Worm (Caenorhabditis elegans) whole organism, late embryonic: Measurements from ENCODE around the gene C18D11.3.
A peak's percentile ranks its signal among the peaks of the same experiment; 100 is the strongest.
"Not testable (repeated sequence)": the region's sequence is repeated elsewhere in the genome, so short reads cannot be mapped to it uniquely, and the experiment has no call there.

ENCODE experiments used
- C08G9.2 ChIP-seq: sonication (generic microtip); optimal IDR thresholded peaks from 2 replicates; lab custom pipeline; 2016; ENCODE audit warnings: mild to moderate bottlenecking, missing genetic modification characterization, moderate library complexity, missing compliant biosample characterization
- C38D4.7 ChIP-seq: fragments of 200-800 bp; sonication (Bioruptor generic); optimal IDR thresholded peaks from 2 replicates; lab custom pipeline; 2018; ENCODE audit warnings: mild to moderate bottlenecking, missing genetic modification characterization, moderate library complexity, missing compliant biosample characterization
- Y22D7AL.16 ChIP-seq: sonication (generic microtip); optimal IDR thresholded peaks from 2 replicates; lab custom pipeline; 2016; ENCODE audit warnings: missing genetic modification characterization, missing compliant biosample characterization
- ceh-19 ChIP-seq: fragments of 200-800 bp; sonication (Bioruptor generic); optimal IDR thresholded peaks from 2 replicates; lab custom pipeline; 2018; ENCODE audit warnings: mild to moderate bottlenecking, missing genetic modification characterization, missing compliant biosample characterization
- ceh-24 ChIP-seq: sonication (generic microtip); optimal IDR thresholded peaks from 2 replicates; lab custom pipeline; 2016; ENCODE audit warnings: mild to moderate bottlenecking, missing genetic modification characterization, missing compliant biosample characterization
- ceh-34 ChIP-seq: sonication (generic microtip); optimal IDR thresholded peaks from 2 replicates; lab custom pipeline; 2016; ENCODE audit warnings: mild to moderate bottlenecking, missing genetic modification characterization, missing compliant biosample characterization
- che-1 ChIP-seq: sonication (generic microtip); optimal IDR thresholded peaks from 2 replicates; lab custom pipeline; 2016; ENCODE audit warnings: mild to moderate bottlenecking, missing genetic modification characterization, missing compliant biosample characterization
- dmd-4 ChIP-seq: sonication (generic microtip); optimal IDR thresholded peaks from 2 replicates; lab custom pipeline; 2016; ENCODE audit warnings: borderline replicate concordance, missing genetic modification characterization, missing compliant biosample characterization
- elt-2 ChIP-seq: sonication (generic microtip); optimal IDR thresholded peaks from 2 replicates; lab custom pipeline; 2016; ENCODE audit warnings: missing genetic modification reagents, missing genetic modification characterization, missing compliant biosample characterization
- elt-4 ChIP-seq: sonication (generic microtip); optimal IDR thresholded peaks from 2 replicates; lab custom pipeline; 2016; ENCODE audit warnings: missing genetic modification characterization, missing compliant biosample characterization
- fkh-10 ChIP-seq: fragments of 150-350 bp; optimal IDR thresholded peaks from 2 replicates; lab custom pipeline; 2014; ENCODE audit warnings: missing biosample characterization, missing genetic modification reagents, missing genetic modification characterization
- fkh-6 ChIP-seq: sonication (generic microtip); optimal IDR thresholded peaks from 2 replicates; lab custom pipeline; 2016; ENCODE audit warnings: missing genetic modification characterization, missing compliant biosample characterization
- gmeb-2 ChIP-seq: sonication (generic microtip); optimal IDR thresholded peaks from 2 replicates; lab custom pipeline; 2016; ENCODE audit warnings: missing genetic modification characterization, inconsistent platforms, missing compliant biosample characterization
- hlh-8 ChIP-seq: sonication (generic microtip); optimal IDR thresholded peaks from 2 replicates; lab custom pipeline; 2016; ENCODE audit warnings: missing genotype, missing genetic modification characterization, missing compliant biosample characterization
- lim-6 ChIP-seq: sonication (generic microtip); optimal IDR thresholded peaks from 2 replicates; lab custom pipeline; 2016; ENCODE audit warnings: missing genetic modification characterization, missing compliant biosample characterization
- lin-11 ChIP-seq: fragments of 200-800 bp; sonication (Bioruptor generic); optimal IDR thresholded peaks from 2 replicates; lab custom pipeline; 2018; ENCODE audit warnings: mild to moderate bottlenecking, missing genetic modification characterization, missing compliant biosample characterization
- madf-2 ChIP-seq: sonication (generic microtip); optimal IDR thresholded peaks from 2 replicates; lab custom pipeline; 2017; ENCODE audit warnings: missing genetic modification characterization, missing compliant biosample characterization
- nhr-11 ChIP-seq: fragments of 150-350 bp; optimal IDR thresholded peaks from 2 replicates; lab custom pipeline; 2014; ENCODE audit warnings: missing biosample characterization, missing genetic modification characterization
- npax-4 ChIP-seq: sonication (generic microtip); optimal IDR thresholded peaks from 2 replicates; lab custom pipeline; 2016; ENCODE audit warnings: missing genetic modification characterization, missing compliant biosample characterization
- pha-4 ChIP-seq: fragments of 150-350 bp; optimal IDR thresholded peaks from 2 replicates; lab custom pipeline; 2018; ENCODE audit warnings: missing biosample characterization, missing genetic modification reagents, missing genetic modification characterization
- pqm-1 ChIP-seq: sonication (generic microtip); optimal IDR thresholded peaks from 2 replicates; lab custom pipeline; 2016; ENCODE audit warnings: missing genetic modification characterization, missing compliant biosample characterization
- rnt-1 ChIP-seq: sonication (generic microtip); optimal IDR thresholded peaks from 2 replicates; lab custom pipeline; 2016; ENCODE audit warnings: missing genetic modification characterization, missing compliant biosample characterization
- sox-2 ChIP-seq: fragments of 200-800 bp; sonication (Bioruptor generic); IDR thresholded peaks from 2 replicates; pipeline ENCODE4 v1.3.6; 2022; ENCODE audit warnings: missing genetic modification reagents, missing genetic modification characterization, missing compliant biosample characterization
- sox-4 ChIP-seq: sonication (generic microtip); optimal IDR thresholded peaks from 2 replicates; lab custom pipeline; 2017; ENCODE audit warnings: mild to moderate bottlenecking, missing genetic modification characterization, inconsistent platforms, missing compliant biosample characterization
- tbx-7 ChIP-seq: sonication (generic microtip); optimal IDR thresholded peaks from 2 replicates; lab custom pipeline; 2016; ENCODE audit warnings: missing genotype, missing genetic modification characterization, missing compliant biosample characterization
- ttx-3 ChIP-seq: sonication (generic microtip); optimal IDR thresholded peaks from 2 replicates; lab custom pipeline; 2016; ENCODE audit warnings: missing genetic modification reagents, missing genetic modification characterization, missing compliant biosample characterization
- unc-3 ChIP-seq, 2 experiments: fragments of 200-800 bp in 1 of 2; sonication (Bioruptor generic) in 1 of 2; sonication (generic microtip) in 1 of 2; conservative IDR thresholded peaks in 1 of 2; optimal IDR thresholded peaks in 1 of 2; 2 replicates each; pipeline versions ENCODE4 v1.3.6 to Lab custom; 2016 to 2022; ENCODE audit warnings: missing compliant biosample characterization in 2 of 2, missing genetic modification characterization in 2 of 2, missing genetic modification reagents in 1 of 2
- unc-42 ChIP-seq: sonication (generic microtip); optimal IDR thresholded peaks from 2 replicates; lab custom pipeline; 2016; ENCODE audit warnings: missing genotype, missing genetic modification characterization, missing compliant biosample characterization
- unc-55 ChIP-seq: sonication (generic microtip); optimal IDR thresholded peaks from 2 replicates; lab custom pipeline; 2017; ENCODE audit warnings: missing biosample characterization, missing genetic modification reagents, missing genetic modification characterization
- zip-5 ChIP-seq: sonication (generic microtip); optimal IDR thresholded peaks from 2 replicates; lab custom pipeline; 2016; ENCODE audit warnings: missing genetic modification characterization, missing compliant biosample characterization
- ztf-16 ChIP-seq: sonication (generic microtip); optimal IDR thresholded peaks from 2 replicates; lab custom pipeline; 2017; ENCODE audit warnings: missing genetic modification characterization, missing compliant biosample characterization

Gene C18D11.3

DNA sequence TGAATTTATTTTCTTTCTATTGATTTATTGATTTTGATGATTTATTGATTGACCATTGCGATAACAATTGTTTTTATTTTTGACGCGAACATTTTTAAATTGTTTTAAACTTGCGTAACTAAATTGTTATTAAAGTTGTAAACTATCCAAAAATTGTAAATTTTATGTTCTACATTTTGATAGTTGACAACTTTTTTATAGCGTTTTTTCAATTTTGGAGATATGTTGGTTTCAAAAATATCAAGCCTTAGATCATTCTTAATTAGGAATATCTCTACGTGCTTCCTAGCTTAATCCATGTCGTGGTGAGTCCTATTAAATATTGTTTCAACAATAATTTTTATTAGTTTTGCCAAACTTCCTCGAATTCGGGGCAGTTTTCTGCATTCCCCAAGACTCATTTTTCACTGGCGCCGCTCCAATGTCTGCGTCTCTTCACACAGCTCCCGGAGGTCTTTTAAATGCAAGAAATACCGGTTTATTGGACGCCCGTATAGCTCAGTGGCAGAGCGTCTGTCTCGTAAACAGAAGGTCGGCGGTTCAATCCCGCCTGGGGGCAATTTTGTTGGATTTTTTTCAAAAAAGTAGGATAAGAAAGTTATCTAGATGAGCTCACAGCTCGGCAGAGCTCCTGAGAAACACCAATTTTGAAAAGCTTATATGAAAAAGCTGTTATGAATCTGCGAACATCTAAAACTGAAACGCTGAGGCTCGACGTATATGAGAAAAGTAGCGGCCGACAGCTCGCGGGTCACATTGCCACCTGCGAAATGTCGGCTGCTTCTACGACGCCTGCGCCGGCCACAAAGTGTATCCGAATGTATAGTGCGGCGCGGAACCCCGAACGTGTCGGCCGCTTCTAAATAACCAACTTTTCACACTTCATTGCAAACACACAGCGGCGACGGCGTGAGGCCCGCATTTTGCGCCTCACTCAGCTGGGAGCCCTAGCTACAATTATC, 30.7 kb upstream of the C18D11.3 start, which contains the start of gene C24H11.2 (continued):
- TF ChIP-seq ztf-16 (tag; lab: Kevin White, UChicago) (peak; percentile 42), ttx-3 (peak; percentile 12), gmeb-2 (tag; lab: Kevin White, UChicago) (peak; percentile 46), ceh-19 (GFP tag; lab: Kevin White, UChicago) (peak; percentile 63), unc-3 (tag; optimal IDR thresholded peaks at IDR 0.05; lab: Kevin White, UChicago) (peak; percentile 11)
- TF ChIP-seq unc-3 (GFP tag; conservative IDR thresholded peaks at IDR 0.05; lab: Robert Waterston, UW) = not testable (repeated sequence)
- TF ChIP-seq, all 69 proteins: peak for 34; not testable (repeated sequence) for 35

DNA sequence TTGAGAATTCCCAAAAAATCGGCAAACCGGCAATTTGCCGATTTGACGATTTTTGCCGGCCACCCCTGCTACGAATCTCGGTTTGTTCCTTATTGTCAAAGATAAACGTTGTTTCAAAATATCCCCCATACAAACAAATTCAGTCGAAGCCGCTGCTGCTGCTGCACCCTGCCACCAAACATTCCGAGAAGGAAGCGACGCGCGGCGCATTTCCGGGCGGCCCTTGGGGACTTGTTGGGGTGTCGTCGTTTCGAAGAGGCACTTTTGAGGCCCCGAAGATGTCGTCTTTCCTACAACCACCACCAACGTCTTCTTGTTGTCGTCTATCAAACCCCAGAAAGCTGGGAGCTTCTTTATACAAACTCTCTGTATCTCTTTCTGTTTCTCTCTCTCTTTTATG, 28.9 kb upstream of the C18D11.3 start:
- TF ChIP-seq C38D4.7 (GFP tag; lab: Kevin White, UChicago) = no peak
- no peak for TF ChIP-seq che-1 (tag; lab: Kevin White, UChicago)
- no peak for TF ChIP-seq hlh-8 (tag; lab: Kevin White, UChicago)
- no peak for TF ChIP-seq elt-2 (tag; lab: Kevin White, UChicago)
- no peak for TF ChIP-seq pha-4
- TF ChIP-seq pqm-1 (tag; lab: Kevin White, UChicago) = no peak
- TF ChIP-seq npax-4 (tag; lab: Kevin White, UChicago) = no peak
- TF ChIP-seq sox-4 (tag; lab: Kevin White, UChicago) = no peak

DNA sequence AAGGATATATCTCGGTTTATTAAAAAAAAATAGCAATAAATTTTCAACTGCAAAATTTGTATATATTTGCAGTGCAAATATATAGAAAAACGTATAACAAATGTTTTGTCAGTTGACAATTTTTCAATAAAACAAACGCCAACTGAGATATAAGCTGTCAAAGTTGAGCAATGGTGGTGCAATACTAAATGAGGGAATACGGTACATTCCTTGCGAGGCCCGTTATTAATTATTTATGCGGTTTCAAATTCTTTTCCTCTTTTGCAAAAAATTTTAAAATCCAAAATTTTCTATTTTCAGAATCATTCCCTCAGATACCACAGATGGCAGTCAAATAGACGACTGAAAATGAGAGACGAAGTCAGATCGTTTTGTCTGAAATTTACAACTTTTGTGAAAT, 27.8 kb upstream of the C18D11.3 start, which contains the start of gene twk-39:
Gene twk-39 (plus strand): TSS at position 301 of the 400 bp plus-strand sequence.
- TF ChIP-seq pqm-1 (tag; lab: Kevin White, UChicago) (no peak), fkh-10 (GFP tag; lab: Kevin White, UChicago) (no peak)
- TF ChIP-seq, all 69 proteins: peak for 0

DNA sequence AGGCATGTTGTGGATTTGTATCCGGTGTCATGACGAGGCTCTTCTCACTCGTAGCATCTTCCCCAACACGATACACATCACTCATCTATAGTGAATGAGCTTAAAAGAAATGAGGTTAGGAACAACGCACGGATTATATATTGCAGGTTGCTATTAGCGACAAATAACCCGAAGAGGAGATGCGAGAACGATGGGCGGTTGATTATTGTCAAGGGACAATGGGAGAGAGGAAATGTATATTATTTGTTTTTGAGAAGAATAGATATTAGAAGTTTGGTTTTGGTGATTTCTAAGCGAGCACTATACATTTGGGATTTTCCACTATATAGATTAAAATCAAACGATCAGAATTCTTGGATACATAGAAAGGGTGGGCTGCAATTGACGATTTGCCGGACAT, 16.6 kb upstream of the C18D11.3 start, which contains the start of gene C18D11.7:
Gene C18D11.7 (minus strand): TSS at position 101 of the 400 bp plus-strand sequence.
- TF ChIP-seq ceh-24 (tag; lab: Kevin White, UChicago) (no peak), unc-3 (GFP tag; conservative IDR thresholded peaks at IDR 0.05; lab: Robert Waterston, UW) (no peak), unc-3 (tag; optimal IDR thresholded peaks at IDR 0.05; lab: Kevin White, UChicago) (no peak), zip-5 (no peak), unc-55 (GFP tag; lab: Kevin White, UChicago) (no peak), hlh-8 (tag; lab: Kevin White, UChicago) (no peak), fkh-6 (tag; lab: Kevin White, UChicago) (no peak), Y22D7AL.16 (tag; lab: Kevin White, UChicago) (no peak), C38D4.7 (GFP tag; lab: Kevin White, UChicago) (no peak)
- TF ChIP-seq, all 69 proteins: peak for 0

DNA sequence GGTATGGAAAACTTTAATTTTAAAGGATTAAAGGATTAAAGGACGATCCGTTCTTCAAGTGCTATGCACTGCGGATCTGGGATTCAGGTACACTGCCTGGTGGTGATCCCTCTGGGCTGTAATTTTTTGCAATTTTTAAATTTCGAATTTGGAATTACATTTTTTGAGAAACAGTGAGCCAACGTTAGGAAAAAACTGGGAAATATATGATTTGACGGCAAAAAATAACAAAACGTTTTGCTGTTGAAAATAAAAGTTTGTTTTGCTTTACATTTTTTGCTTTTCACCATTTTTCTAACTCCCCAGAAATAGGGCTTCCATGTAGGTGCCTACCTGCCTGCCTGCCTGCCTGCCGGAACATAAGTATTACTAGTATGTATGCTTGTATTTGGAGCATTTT, 15.8 kb upstream of the C18D11.3 start, which contains the start of gene C18D11.10:
Gene C18D11.10 (plus strand): TSS at position 301 of the 400 bp plus-strand sequence.
- TF ChIP-seq elt-4 (tag; lab: Kevin White, UChicago) = no peak
- no peak for TF ChIP-seq nhr-11 (tag; lab: Kevin White, UChicago)
- TF ChIP-seq sox-4 (tag; lab: Kevin White, UChicago) = no peak
- no peak for TF ChIP-seq unc-42 (tag; lab: Kevin White, UChicago)
- no peak for TF ChIP-seq dmd-4 (tag; lab: Kevin White, UChicago)
- TF ChIP-seq sox-2 (GFP tag; lab: Robert Waterston, UW) = no peak
- TF ChIP-seq tbx-7 = no peak
- no peak for TF ChIP-seq lin-11 (tag; lab: Kevin White, UChicago)
- TF ChIP-seq zip-5 = no peak
- TF ChIP-seq rnt-1 = no peak
- no peak for TF ChIP-seq ceh-34 (tag; lab: Kevin White, UChicago)
- TF ChIP-seq fkh-10 (GFP tag; lab: Kevin White, UChicago) = no peak
- TF ChIP-seq che-1 (tag; lab: Kevin White, UChicago) = no peak
- TF ChIP-seq madf-2 = no peak
- TF ChIP-seq lim-6 (tag; lab: Kevin White, UChicago) = no peak
- TF ChIP-seq npax-4 (tag; lab: Kevin White, UChicago) = no peak
- TF ChIP-seq C08G9.2 = no peak
